Worm (Caenorhabditis elegans): ENCODE results near the gene imp-3.

Gene imp-3

DNA sequence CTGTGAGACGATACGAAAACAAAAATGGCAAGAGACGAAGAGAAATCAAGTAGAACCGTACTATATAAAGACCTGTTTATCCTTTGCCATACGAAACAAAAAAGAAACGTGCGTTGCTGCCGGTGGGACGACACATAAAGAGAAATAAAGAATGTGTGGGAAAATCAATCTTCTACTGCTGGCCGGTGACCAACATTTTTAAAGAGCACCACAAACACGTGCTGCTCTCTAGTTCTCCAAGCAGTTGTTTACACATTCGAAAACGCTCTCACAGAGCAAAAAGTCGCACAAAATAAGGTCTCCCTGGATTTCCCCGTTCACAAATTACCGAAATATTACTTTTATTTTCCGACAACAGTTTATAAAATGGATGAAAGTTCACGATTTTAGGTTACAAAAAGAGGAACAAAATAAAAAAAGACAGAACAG lies at the start of gene imp-3:
Gene imp-3 (minus strand): TSS at position 93 of the 429 bp plus-strand sequence.
- TF ChIP-seq hlh-1 (tag; optimal IDR thresholded peaks at IDR 0.05), result peak; percentile 7
- TF ChIP-seq mab-5 (tag; optimal IDR thresholded peaks at IDR 0.05), result no peak
- TF ChIP-seq nhr-76 (tag; optimal IDR thresholded peaks at IDR 0.05), result no peak
- no peak for TF ChIP-seq unc-62 (GFP tag; optimal IDR thresholded peaks at IDR 0.05)
- no peak for TF ChIP-seq bed-3 (GFP tag; optimal IDR thresholded peaks at IDR 0.05)
- TF ChIP-seq sem-2 (GFP tag; optimal IDR thresholded peaks at IDR 0.05), result peak; percentile 17
- TF ChIP-seq lsy-2 (tag; optimal IDR thresholded peaks at IDR 0.05), result peak; percentile 25
- no peak for TF ChIP-seq unc-120 (tag; optimal IDR thresholded peaks at IDR 0.05; ENCODE audit: poor library complexity, severe bottlenecking)

DNA sequence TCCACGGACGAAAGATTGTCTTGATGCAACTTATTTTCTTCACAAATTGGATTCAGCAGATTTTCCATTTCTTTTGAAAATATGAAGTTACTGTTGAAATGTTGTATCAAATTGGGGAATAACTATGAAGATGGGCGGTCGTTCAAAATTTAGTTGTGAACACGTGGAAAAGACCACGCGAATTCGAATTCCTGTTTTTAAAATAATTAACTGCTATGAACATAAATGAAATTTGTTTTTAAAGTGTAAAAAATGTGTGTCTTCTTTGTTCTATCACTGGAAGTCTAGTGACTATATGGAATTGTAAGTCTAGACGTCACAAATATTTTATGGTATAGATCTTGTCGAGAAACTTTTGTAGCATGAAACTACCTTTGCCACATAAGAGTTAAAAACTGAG lies 49.0 kb upstream of the imp-3 start, which contains the start of gene C06A6.7:
Gene C06A6.7 (minus strand): TSS at position 101 of the 400 bp plus-strand sequence.
- TF ChIP-seq nhr-237 (tag; optimal IDR thresholded peaks at IDR 0.05), result no peak
- TF ChIP-seq ham-2 (GFP tag; optimal IDR thresholded peaks at IDR 0.05), result no peak
- no peak for TF ChIP-seq ceh-43 (GFP tag; optimal IDR thresholded peaks at IDR 0.05)
- TF ChIP-seq mls-2 (tag; optimal IDR thresholded peaks at IDR 0.05), result no peak
- no peak for TF ChIP-seq nhr-2 (tag; optimal IDR thresholded peaks at IDR 0.05)
- TF ChIP-seq lin-13 (tag; optimal IDR thresholded peaks at IDR 0.05), result no peak
- no peak for TF ChIP-seq M03D4.4 (tag; optimal IDR thresholded peaks at IDR 0.05)
- TF ChIP-seq lin-32 (GFP tag; optimal IDR thresholded peaks at IDR 0.05), result no peak
- TF ChIP-seq unc-62 (GFP tag; optimal IDR thresholded peaks at IDR 0.05), result no peak
- TF ChIP-seq unc-120 (tag; optimal IDR thresholded peaks at IDR 0.05; ENCODE audit: poor library complexity, severe bottlenecking), result no peak
- no peak for TF ChIP-seq unc-39 (tag; optimal IDR thresholded peaks at IDR 0.05)
- no peak for TF ChIP-seq cnd-1 (tag; optimal IDR thresholded peaks at IDR 0.05)
- TF ChIP-seq zip-8 (tag; optimal IDR thresholded peaks at IDR 0.05), result no peak
- no peak for TF ChIP-seq bed-3 (GFP tag; optimal IDR thresholded peaks at IDR 0.05)
- no peak for TF ChIP-seq nhr-76 (tag; optimal IDR thresholded peaks at IDR 0.05)
- TF ChIP-seq nhr-28 (tag; optimal IDR thresholded peaks at IDR 0.05), result no peak
- TF ChIP-seq snpc-4 (tag; optimal IDR thresholded peaks at IDR 0.05), result no peak
- TF ChIP-seq mab-5 (tag; optimal IDR thresholded peaks at IDR 0.05), result no peak
- no peak for TF ChIP-seq lsy-2 (tag; optimal IDR thresholded peaks at IDR 0.05)

DNA sequence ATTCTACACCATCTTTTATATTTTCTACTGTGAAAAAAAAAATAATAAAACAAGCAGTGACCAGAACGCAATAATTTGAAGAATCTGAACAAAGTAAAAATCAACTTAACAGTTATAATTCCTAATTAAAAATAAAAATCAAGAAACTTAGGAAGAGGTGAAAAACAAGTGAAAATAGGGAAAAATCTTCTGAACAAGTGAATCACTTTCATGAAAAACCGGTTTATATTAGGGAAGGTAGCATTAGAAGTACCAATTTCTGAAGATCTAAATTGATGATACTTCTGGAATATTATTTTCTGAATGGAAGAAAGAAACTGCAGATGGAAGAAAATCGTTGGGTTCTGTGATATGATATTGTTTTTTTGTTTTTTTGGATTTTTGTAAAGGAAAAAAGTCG lies 47.1 kb upstream of the imp-3 start:
- TF ChIP-seq unc-39 (tag; optimal IDR thresholded peaks at IDR 0.05) (no peak), blmp-1 (tag; optimal IDR thresholded peaks at IDR 0.05) (peak; percentile 6)

DNA sequence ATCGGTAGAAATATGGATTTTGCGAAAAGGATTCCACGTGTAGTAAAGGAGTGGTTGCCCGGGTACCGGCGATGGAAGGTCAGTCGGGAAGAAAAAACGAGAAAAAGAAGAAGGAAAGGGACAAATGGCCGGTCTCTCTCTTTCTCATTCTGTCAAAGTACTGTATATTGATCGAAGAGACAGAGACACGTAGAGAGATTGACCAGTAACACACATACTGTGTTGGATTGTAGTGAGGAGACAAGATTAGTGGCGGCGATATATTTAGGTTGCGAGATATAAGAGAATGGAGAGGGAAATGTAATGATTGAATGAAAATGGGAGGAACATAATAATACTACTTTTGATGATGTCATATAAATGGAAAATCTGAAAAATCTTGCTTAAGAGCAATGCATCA lies 46.6 kb upstream of the imp-3 start:
- TF ChIP-seq unc-62 (GFP tag; optimal IDR thresholded peaks at IDR 0.05) (no peak), mep-1 (tag; optimal IDR thresholded peaks at IDR 0.05) (peak; percentile 15), ham-2 (GFP tag; optimal IDR thresholded peaks at IDR 0.05) (no peak), mls-2 (tag; optimal IDR thresholded peaks at IDR 0.05) (peak; percentile 20), flh-1 (GFP tag; optimal IDR thresholded peaks at IDR 0.05) (no peak), elt-1 (tag; optimal IDR thresholded peaks at IDR 0.05; ENCODE audit: borderline replicate concordance, insufficient read depth) (no peak), tbx-8 (GFP tag; optimal IDR thresholded peaks at IDR 0.05) (no peak), ceh-83 (GFP tag; optimal IDR thresholded peaks at IDR 0.05) (no peak), bed-3 (GFP tag; optimal IDR thresholded peaks at IDR 0.05) (no peak), ztf-11 (tag; optimal IDR thresholded peaks at IDR 0.05) (no peak), lin-13 (tag; optimal IDR thresholded peaks at IDR 0.05) (no peak), nhr-28 (tag; optimal IDR thresholded peaks at IDR 0.05) (no peak), ceh-39 (tag; optimal IDR thresholded peaks at IDR 0.05) (peak; percentile 23), unc-39 (tag; optimal IDR thresholded peaks at IDR 0.05) (no peak), snpc-4 (tag; optimal IDR thresholded peaks at IDR 0.05) (no peak), nhr-2 (tag; optimal IDR thresholded peaks at IDR 0.05) (peak; percentile 88)

DNA sequence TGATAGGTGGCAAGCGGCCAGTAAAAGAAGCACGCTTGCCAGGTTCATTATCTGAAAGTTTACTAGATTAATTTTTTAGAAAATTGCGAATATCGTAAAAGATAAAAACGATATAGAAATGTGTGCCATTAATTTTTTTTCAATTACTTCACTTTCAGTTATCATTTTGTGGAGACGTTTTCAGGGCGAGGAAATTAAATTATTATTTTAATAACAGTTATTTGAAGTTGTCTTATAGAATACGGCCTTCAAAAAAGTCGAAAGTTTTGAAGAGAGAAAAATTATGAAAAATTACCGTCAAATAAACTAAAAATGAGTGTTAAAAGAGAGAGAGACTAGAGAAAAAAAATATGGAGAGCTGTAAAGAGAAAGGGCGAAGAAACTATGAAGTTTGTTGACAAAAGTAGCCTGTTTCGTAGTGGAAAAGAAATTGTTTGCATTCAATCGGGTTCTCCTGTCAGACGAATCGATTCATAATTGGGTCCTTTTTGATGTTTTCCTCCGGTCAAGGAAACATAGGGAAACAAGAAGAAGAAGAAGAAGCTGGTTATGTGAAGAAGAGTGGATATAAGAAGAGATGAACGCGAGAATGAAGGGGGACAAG lies 45.3 kb upstream of the imp-3 start, which contains the start of gene erp-44.2:
Gene erp-44.2 (minus strand): TSS at position 51 of the 604 bp plus-strand sequence.
- no peak for TF ChIP-seq lsy-2 (tag; optimal IDR thresholded peaks at IDR 0.05)
- TF ChIP-seq hlh-1 (tag; optimal IDR thresholded peaks at IDR 0.05), result no peak
- no peak for TF ChIP-seq drap-1 (GFP tag; optimal IDR thresholded peaks at IDR 0.05)

All from whole organism, mixed stage, embryonic.